Fruit fly (Drosophila melanogaster) whole organism: Measurements from ENCODE around the gene Sptz.

ENCODE experiments used
- Dll ChIP-seq: fragments of >200 bp; optimal IDR thresholded peaks from 2 replicates; lab custom pipeline; 2017
- EcR ChIP-seq, 2 experiments: fragments of >200 bp; optimal IDR thresholded peaks; 2 replicates each; lab custom pipeline; 2017; ENCODE audit warnings: missing biosample characterization in 2 of 2, missing genetic modification characterization in 2 of 2, missing genetic modification reagents in 2 of 2

DNA sequence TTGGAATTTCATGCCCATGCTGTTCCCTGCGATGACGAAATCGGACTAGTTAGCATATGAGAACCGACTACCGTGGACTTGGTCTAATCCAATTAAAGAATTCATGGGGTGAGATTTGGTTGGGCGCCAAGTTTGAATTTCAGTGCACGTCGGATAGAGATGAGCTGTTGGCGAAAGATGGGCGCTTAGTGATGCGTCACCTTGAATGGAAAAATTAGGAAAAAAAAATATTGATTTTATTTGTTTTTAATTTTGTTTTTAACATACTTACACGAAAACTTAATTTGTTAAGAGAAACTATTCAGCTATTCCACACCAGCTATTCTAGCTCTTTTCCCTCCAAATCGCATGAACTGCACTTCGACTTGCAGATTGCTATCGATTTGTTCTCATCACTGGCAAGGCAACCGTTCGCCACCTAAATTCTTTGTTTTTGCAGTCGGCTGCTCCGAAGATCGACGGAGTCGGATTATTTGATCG lies at the start of gene Sptz, which contains the start of gene ninaG:
- no peak for TF ChIP-seq EcR (GFP tag; optimal IDR thresholded peaks at IDR 0.05; lab: Kevin White, UChicago)
- no peak for TF ChIP-seq Dll (lab: Kevin White, UChicago)
